Fruit fly (Drosophila melanogaster) S2 (cell line): Measurements from ENCODE around the gene ICA69.

ENCODE experiments used
- CG8478 ChIP-seq: fragments of >200 bp; optimal IDR thresholded peaks from 2 replicates; lab custom pipeline; 2018
- CTCF ChIP-seq, 2 experiments: fragments of >200 bp; optimal IDR thresholded peaks; 2 replicates each; lab custom pipeline; 2018

dm6 chr3L:21108454-21108853 lies 22.8 kb upstream of the ICA69 start:
- no peak for TF ChIP-seq CTCF (optimal IDR thresholded peaks at IDR 0.05; lab: Kevin White, UChicago)
- no peak for TF ChIP-seq CG8478 (lab: Kevin White, UChicago)
